Worm (Caenorhabditis elegans): ENCODE data around the gene usp-14.

ce11 chrII:14534000-14534399 lies 45.5 kb upstream of the usp-14 start, which contains the start of gene C04H5.1:
- TF ChIP-seq ama-1 (optimal IDR thresholded peaks at IDR 0.05) (no peak), F13C5.2 (tag; optimal IDR thresholded peaks at IDR 0.05) (no peak), tra-4 (tag; optimal IDR thresholded peaks at IDR 0.05) (no peak), pes-1 (GFP tag; IDR thresholded peaks at IDR 0.05) (no peak)
